Worm (Caenorhabditis elegans) whole organism, late embryonic: ENCODE results near the gene srh-82.

Experiments used
- C08G9.2 ChIP-seq: sonication (generic microtip); optimal IDR thresholded peaks from 2 replicates; lab custom pipeline; 2016; ENCODE audit warnings: mild to moderate bottlenecking, missing genetic modification characterization, moderate library complexity, missing compliant biosample characterization
- C38D4.7 ChIP-seq: fragments of 200-800 bp; sonication (Bioruptor generic); optimal IDR thresholded peaks from 2 replicates; lab custom pipeline; 2018; ENCODE audit warnings: mild to moderate bottlenecking, missing genetic modification characterization, moderate library complexity, missing compliant biosample characterization
- F13H6.1 ChIP-seq: sonication (generic microtip); optimal IDR thresholded peaks from 2 replicates; lab custom pipeline; 2016; ENCODE audit warnings: missing genetic modification characterization, missing compliant biosample characterization
- K09A11.1 ChIP-seq: sonication (generic microtip); optimal IDR thresholded peaks from 2 replicates; lab custom pipeline; 2017; ENCODE audit warnings: antibody characterized with exemption, mild to moderate bottlenecking, missing genetic modification characterization, missing compliant biosample characterization; ENCODE audit not compliant: insufficient read depth
- T23F11.4 ChIP-seq: fragments of 200-800 bp; sonication (Bioruptor generic); optimal IDR thresholded peaks from 2 replicates; lab custom pipeline; 2018; ENCODE audit warnings: mild to moderate bottlenecking, missing genetic modification characterization, missing compliant biosample characterization
- ahr-1 ChIP-seq: sonication (generic microtip); optimal IDR thresholded peaks from 2 replicates; lab custom pipeline; 2016; ENCODE audit warnings: missing genetic modification characterization, missing compliant biosample characterization
- ama-1 ChIP-seq: fragments of 150-350 bp; optimal IDR thresholded peaks from 2 replicates; lab custom pipeline; 2014
- ceh-22 ChIP-seq: sonication (generic microtip); optimal IDR thresholded peaks from 2 replicates; lab custom pipeline; 2017; ENCODE audit warnings: missing biosample characterization, missing genetic modification characterization
- ceh-24 ChIP-seq: sonication (generic microtip); optimal IDR thresholded peaks from 2 replicates; lab custom pipeline; 2016; ENCODE audit warnings: mild to moderate bottlenecking, missing genetic modification characterization, missing compliant biosample characterization
- ceh-31 ChIP-seq: sonication (generic microtip); optimal IDR thresholded peaks from 2 replicates; lab custom pipeline; 2016; ENCODE audit warnings: missing genetic modification characterization, missing compliant biosample characterization
- ceh-34 ChIP-seq: sonication (generic microtip); optimal IDR thresholded peaks from 2 replicates; lab custom pipeline; 2016; ENCODE audit warnings: mild to moderate bottlenecking, missing genetic modification characterization, missing compliant biosample characterization
- ceh-45 ChIP-seq: fragments of 200-800 bp; sonication (Bioruptor generic); IDR thresholded peaks from 2 replicates; pipeline ENCODE4 v1.3.6; 2022; ENCODE audit warnings: missing genetic modification reagents, missing genetic modification characterization, missing compliant biosample characterization
- ceh-48 ChIP-seq: sonication (generic microtip); optimal IDR thresholded peaks from 2 replicates; lab custom pipeline; 2016; ENCODE audit warnings: missing genetic modification characterization, inconsistent platforms, missing compliant biosample characterization
- ceh-6 ChIP-seq: fragments of 200-800 bp; sonication (Bioruptor generic); optimal IDR thresholded peaks from 2 replicates; lab custom pipeline; 2018; ENCODE audit warnings: mild to moderate bottlenecking, missing genetic modification characterization, missing compliant biosample characterization
- ceh-9 ChIP-seq: sonication (generic microtip); optimal IDR thresholded peaks from 2 replicates; lab custom pipeline; 2016; ENCODE audit warnings: mild to moderate bottlenecking, missing genetic modification characterization, inconsistent platforms, missing compliant biosample characterization
- che-1 ChIP-seq: sonication (generic microtip); optimal IDR thresholded peaks from 2 replicates; lab custom pipeline; 2016; ENCODE audit warnings: mild to moderate bottlenecking, missing genetic modification characterization, missing compliant biosample characterization
- dmd-4 ChIP-seq: sonication (generic microtip); optimal IDR thresholded peaks from 2 replicates; lab custom pipeline; 2016; ENCODE audit warnings: borderline replicate concordance, missing genetic modification characterization, missing compliant biosample characterization
- dve-1 ChIP-seq: sonication (generic microtip); optimal IDR thresholded peaks from 2 replicates; lab custom pipeline; 2017; ENCODE audit warnings: antibody characterized with exemption, mild to moderate bottlenecking, missing genetic modification characterization, missing compliant biosample characterization
- elt-4 ChIP-seq: sonication (generic microtip); optimal IDR thresholded peaks from 2 replicates; lab custom pipeline; 2016; ENCODE audit warnings: missing genetic modification characterization, missing compliant biosample characterization
- ets-4 ChIP-seq: sonication (generic microtip); optimal IDR thresholded peaks from 2 replicates; lab custom pipeline; 2016; ENCODE audit warnings: missing genetic modification characterization, missing compliant biosample characterization
- hlh-13 ChIP-seq: fragments of 200-800 bp; sonication (Bioruptor generic); optimal IDR thresholded peaks from 2 replicates; lab custom pipeline; 2018; ENCODE audit warnings: mild to moderate bottlenecking, missing genetic modification characterization, missing compliant biosample characterization
- hlh-6 ChIP-seq: sonication (generic microtip); optimal IDR thresholded peaks from 2 replicates; lab custom pipeline; 2016; ENCODE audit warnings: missing genotype, missing genetic modification characterization, missing compliant biosample characterization
- lim-6 ChIP-seq: sonication (generic microtip); optimal IDR thresholded peaks from 2 replicates; lab custom pipeline; 2016; ENCODE audit warnings: missing genetic modification characterization, missing compliant biosample characterization
- lin-11 ChIP-seq: fragments of 200-800 bp; sonication (Bioruptor generic); optimal IDR thresholded peaks from 2 replicates; lab custom pipeline; 2018; ENCODE audit warnings: mild to moderate bottlenecking, missing genetic modification characterization, missing compliant biosample characterization
- madf-2 ChIP-seq: sonication (generic microtip); optimal IDR thresholded peaks from 2 replicates; lab custom pipeline; 2017; ENCODE audit warnings: missing genetic modification characterization, missing compliant biosample characterization
- mec-3 ChIP-seq: sonication (generic microtip); optimal IDR thresholded peaks from 2 replicates; lab custom pipeline; 2016; ENCODE audit warnings: borderline replicate concordance, missing genetic modification characterization, missing compliant biosample characterization
- nfya-1 ChIP-seq: sonication (generic microtip); optimal IDR thresholded peaks from 2 replicates; lab custom pipeline; 2017; ENCODE audit warnings: missing genetic modification characterization, mild to moderate bottlenecking, missing compliant biosample characterization, antibody characterized with exemption, moderate library complexity
- odd-2 ChIP-seq: sonication (generic microtip); optimal IDR thresholded peaks from 2 replicates; lab custom pipeline; 2017; ENCODE audit warnings: antibody characterized with exemption, mild to moderate bottlenecking, missing genetic modification characterization, missing compliant biosample characterization
- pag-3 ChIP-seq: sonication (generic microtip); optimal IDR thresholded peaks from 2 replicates; lab custom pipeline; 2016; ENCODE audit warnings: missing compliant biosample characterization, missing genetic modification characterization, borderline replicate concordance
- pat-9 ChIP-seq: fragments of 200-800 bp; sonication (Bioruptor generic); optimal IDR thresholded peaks from 2 replicates; lab custom pipeline; 2018; ENCODE audit warnings: mild to moderate bottlenecking, missing genetic modification characterization, moderate library complexity, missing compliant biosample characterization
- pax-1 ChIP-seq: fragments of 150-350 bp; optimal IDR thresholded peaks from 2 replicates; lab custom pipeline; 2014; ENCODE audit warnings: missing biosample characterization, missing genetic modification characterization
- pha-4 ChIP-seq: fragments of 150-350 bp; optimal IDR thresholded peaks from 2 replicates; lab custom pipeline; 2018; ENCODE audit warnings: missing biosample characterization, missing genetic modification reagents, missing genetic modification characterization
- pqm-1 ChIP-seq: sonication (generic microtip); optimal IDR thresholded peaks from 2 replicates; lab custom pipeline; 2016; ENCODE audit warnings: missing genetic modification characterization, missing compliant biosample characterization
- pros-1 ChIP-seq: fragments of 150-350 bp; optimal IDR thresholded peaks from 2 replicates; lab custom pipeline; 2014; ENCODE audit warnings: missing biosample characterization, missing genetic modification reagents, missing genetic modification characterization
- ref-2 ChIP-seq: sonication (generic microtip); optimal IDR thresholded peaks from 2 replicates; lab custom pipeline; 2016; ENCODE audit warnings: missing genetic modification characterization, missing compliant biosample characterization
- sdc-2 ChIP-seq: sonication (generic microtip); optimal IDR thresholded peaks from 2 replicates; lab custom pipeline; 2016; ENCODE audit warnings: missing genotype, missing genetic modification characterization, missing compliant biosample characterization
- sox-2 ChIP-seq: fragments of 200-800 bp; sonication (Bioruptor generic); IDR thresholded peaks from 2 replicates; pipeline ENCODE4 v1.3.6; 2022; ENCODE audit warnings: missing genetic modification reagents, missing genetic modification characterization, missing compliant biosample characterization
- sox-4 ChIP-seq: sonication (generic microtip); optimal IDR thresholded peaks from 2 replicates; lab custom pipeline; 2017; ENCODE audit warnings: mild to moderate bottlenecking, missing genetic modification characterization, inconsistent platforms, missing compliant biosample characterization
- tbx-2 ChIP-seq: sonication (generic microtip); optimal IDR thresholded peaks from 2 replicates; lab custom pipeline; 2016; ENCODE audit warnings: missing genetic modification characterization, missing compliant biosample characterization
- tbx-7 ChIP-seq: sonication (generic microtip); optimal IDR thresholded peaks from 2 replicates; lab custom pipeline; 2016; ENCODE audit warnings: missing genotype, missing genetic modification characterization, missing compliant biosample characterization
- ttx-3 ChIP-seq: sonication (generic microtip); optimal IDR thresholded peaks from 2 replicates; lab custom pipeline; 2016; ENCODE audit warnings: missing genetic modification reagents, missing genetic modification characterization, missing compliant biosample characterization
- unc-42 ChIP-seq: sonication (generic microtip); optimal IDR thresholded peaks from 2 replicates; lab custom pipeline; 2016; ENCODE audit warnings: missing genotype, missing genetic modification characterization, missing compliant biosample characterization
- unc-86 ChIP-seq: sonication (generic microtip); optimal IDR thresholded peaks from 2 replicates; lab custom pipeline; 2016; ENCODE audit warnings: missing genetic modification characterization, missing compliant biosample characterization
- ztf-16 ChIP-seq: sonication (generic microtip); optimal IDR thresholded peaks from 2 replicates; lab custom pipeline; 2017; ENCODE audit warnings: missing genetic modification characterization, missing compliant biosample characterization

The srh-82 gene

DNA sequence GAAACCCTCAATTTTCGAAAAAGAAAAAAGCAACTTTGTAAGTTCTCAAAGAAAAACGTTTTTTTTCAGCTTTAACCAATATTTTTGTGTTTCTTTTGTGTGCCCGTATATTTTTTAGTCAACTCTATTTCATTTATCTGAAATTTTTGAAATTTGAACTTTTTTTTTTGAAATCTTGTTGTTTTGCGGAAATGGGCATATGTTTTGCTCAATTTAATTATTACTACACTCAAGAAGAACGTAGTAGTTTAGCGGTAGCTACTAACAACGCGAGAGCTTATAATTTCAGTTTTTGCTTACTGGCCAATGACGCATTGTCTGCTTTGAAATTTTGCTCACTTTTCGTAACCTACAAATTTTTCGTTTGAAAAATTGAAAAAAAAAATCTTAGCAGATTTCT, at the start of gene srh-82:
Gene srh-82, plus strand, starts transcription at position 301 of the 400 bp plus-strand sequence.
- no peak for TF ChIP-seq hlh-13 (GFP tag; lab: Kevin White, UChicago)
- no peak for TF ChIP-seq lim-6 (tag; lab: Kevin White, UChicago)
- no peak for TF ChIP-seq pqm-1 (tag; lab: Kevin White, UChicago)
- TF ChIP-seq K09A11.1 (tag; lab: Kevin White, UChicago): no peak
- no peak for TF ChIP-seq odd-2
- no peak for TF ChIP-seq pha-4 (tag; lab: Kevin White, UChicago)
- TF ChIP-seq ceh-6 (GFP tag; lab: Kevin White, UChicago): no peak
- TF ChIP-seq tbx-2 (tag; lab: Kevin White, UChicago): no peak
- TF ChIP-seq dmd-4 (tag; lab: Kevin White, UChicago): no peak
- no peak for TF ChIP-seq mec-3
- TF ChIP-seq unc-42: no peak
- no peak for TF ChIP-seq pros-1 (tag; lab: Kevin White, UChicago)
- TF ChIP-seq F13H6.1: no peak
- no peak for TF ChIP-seq ama-1 (lab: Kevin White, UChicago)
- no peak for TF ChIP-seq che-1 (tag; lab: Kevin White, UChicago)

DNA sequence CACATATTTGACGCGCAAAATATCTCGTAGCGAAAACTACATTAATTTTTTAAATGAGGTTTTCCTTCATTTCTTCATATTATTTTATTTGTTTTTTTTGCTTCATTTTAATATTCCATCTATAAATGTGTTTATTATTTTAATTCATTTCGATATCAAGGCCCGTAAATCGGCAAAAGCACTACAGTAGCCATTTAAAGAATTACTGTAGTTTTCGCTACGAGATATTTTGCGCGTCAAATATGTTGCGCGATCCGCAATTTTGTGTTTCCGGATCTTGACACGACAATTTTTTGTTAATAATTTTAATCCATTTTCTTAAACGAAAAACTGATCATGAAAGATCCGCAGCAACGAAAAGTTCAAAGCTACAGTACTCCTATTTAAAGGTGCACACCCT, 42.7 kb upstream of the srh-82 start:
- no peak for TF ChIP-seq T23F11.4 (GFP tag; lab: Kevin White, UChicago)
- TF ChIP-seq mec-3: no peak
- TF ChIP-seq ceh-22 (tag; lab: Kevin White, UChicago): no peak
- TF ChIP-seq ceh-9 (tag; lab: Kevin White, UChicago): no peak
- TF ChIP-seq ceh-34 (tag; lab: Kevin White, UChicago): no peak
- TF ChIP-seq ceh-6 (GFP tag; lab: Kevin White, UChicago): no peak
- no peak for TF ChIP-seq madf-2 (tag; lab: Kevin White, UChicago)
- no peak for TF ChIP-seq lin-11 (tag; lab: Kevin White, UChicago)
- TF ChIP-seq ceh-45 (GFP tag; lab: Robert Waterston, UW): no peak
- no peak for TF ChIP-seq sox-2
- TF ChIP-seq pat-9: no peak
- no peak for TF ChIP-seq ets-4
- TF ChIP-seq C08G9.2 (tag; lab: Kevin White, UChicago): no peak
- no peak for TF ChIP-seq ttx-3 (tag; lab: Kevin White, UChicago)
- TF ChIP-seq C38D4.7: no peak
- TF ChIP-seq ceh-24: no peak

- TF ChIP-seq ceh-24: no peak
- no peak for TF ChIP-seq ceh-45 (GFP tag; lab: Robert Waterston, UW)
- TF ChIP-seq pag-3: no peak
- TF ChIP-seq unc-42: no peak
- TF ChIP-seq ceh-48: no peak
- no peak for TF ChIP-seq mec-3
- TF ChIP-seq ref-2 (tag; lab: Kevin White, UChicago): no peak
- TF ChIP-seq madf-2 (tag; lab: Kevin White, UChicago): no peak
- TF ChIP-seq sox-4 (tag; lab: Kevin White, UChicago): no peak
- TF ChIP-seq ceh-31 (tag; lab: Kevin White, UChicago): no peak
- TF ChIP-seq hlh-13 (GFP tag; lab: Kevin White, UChicago): no peak
- TF ChIP-seq tbx-7 (tag; lab: Kevin White, UChicago): no peak
- TF ChIP-seq ahr-1 (tag; lab: Kevin White, UChicago): no peak
- TF ChIP-seq ets-4: no peak
- TF ChIP-seq pqm-1 (tag; lab: Kevin White, UChicago): no peak
- TF ChIP-seq ztf-16 (tag; lab: Kevin White, UChicago): no peak
These were observed 41.7 kb upstream of the srh-82 start for ce11 chrV:103043-103702.

ce11 chrV:103977-104376, 40.9 kb upstream of the srh-82 start, which contains the start of gene rps-27:
rps-27 (minus strand) TSS chrV:104077.
- TF ChIP-seq tbx-7 (tag; lab: Kevin White, UChicago) (no peak), dve-1 (tag; lab: Kevin White, UChicago) (no peak), ttx-3 (tag; lab: Kevin White, UChicago) (no peak), mec-3 (no peak), sdc-2 (tag; lab: Kevin White, UChicago) (no peak), C08G9.2 (tag; lab: Kevin White, UChicago) (no peak), hlh-6 (no peak), unc-86 (tag; lab: Kevin White, UChicago) (no peak), K09A11.1 (tag; lab: Kevin White, UChicago) (no peak), ztf-16 (tag; lab: Kevin White, UChicago) (no peak), odd-2 (no peak), sox-2 (no peak), nfya-1 (no peak), elt-4 (tag; lab: Kevin White, UChicago) (no peak), tbx-2 (tag; lab: Kevin White, UChicago) (no peak), F13H6.1 (no peak), pax-1 (no peak), unc-42 (no peak)
